Fruit fly (Drosophila melanogaster): ENCODE measurements around the gene CG42717.
A peak's percentile ranks its signal among the peaks of the same experiment; 100 is the strongest.

The CG42717 gene

DNA sequence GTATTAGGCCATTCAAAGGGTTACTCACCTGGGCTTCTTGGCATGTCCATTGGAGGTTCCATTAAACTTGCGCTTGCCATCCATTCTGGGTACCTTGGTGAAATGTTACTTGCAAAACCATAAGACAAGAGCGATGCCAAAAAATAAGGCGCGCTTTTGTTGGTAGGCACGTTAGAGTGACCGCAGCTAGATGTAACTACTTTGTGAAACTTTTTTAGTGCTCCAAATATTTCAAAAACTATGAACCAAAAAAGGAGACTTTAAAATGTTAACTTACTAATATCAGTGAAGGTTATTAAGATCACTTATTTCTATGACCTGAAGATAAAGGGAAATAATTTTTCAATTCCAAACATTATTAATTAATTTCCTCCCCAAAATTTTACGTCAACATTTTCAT lies 45.4 kb downstream of the CG42717 start, which contains the start of gene PolD1:
Gene PolD1, minus strand, starts transcription at position 181 of the 400 bp plus-strand sequence.
- no peak for TF ChIP-seq toe (GFP tag; optimal IDR thresholded peaks at IDR 0.05)
- no peak for TF ChIP-seq pad (GFP tag; optimal IDR thresholded peaks at IDR 0.05)
- TF ChIP-seq CG12768 (GFP tag; optimal IDR thresholded peaks at IDR 0.05) = no peak
- TF ChIP-seq CG11617 (GFP tag; optimal IDR thresholded peaks at IDR 0.05) = no peak
- TF ChIP-seq ovo (GFP tag; optimal IDR thresholded peaks at IDR 0.05) = no peak

DNA sequence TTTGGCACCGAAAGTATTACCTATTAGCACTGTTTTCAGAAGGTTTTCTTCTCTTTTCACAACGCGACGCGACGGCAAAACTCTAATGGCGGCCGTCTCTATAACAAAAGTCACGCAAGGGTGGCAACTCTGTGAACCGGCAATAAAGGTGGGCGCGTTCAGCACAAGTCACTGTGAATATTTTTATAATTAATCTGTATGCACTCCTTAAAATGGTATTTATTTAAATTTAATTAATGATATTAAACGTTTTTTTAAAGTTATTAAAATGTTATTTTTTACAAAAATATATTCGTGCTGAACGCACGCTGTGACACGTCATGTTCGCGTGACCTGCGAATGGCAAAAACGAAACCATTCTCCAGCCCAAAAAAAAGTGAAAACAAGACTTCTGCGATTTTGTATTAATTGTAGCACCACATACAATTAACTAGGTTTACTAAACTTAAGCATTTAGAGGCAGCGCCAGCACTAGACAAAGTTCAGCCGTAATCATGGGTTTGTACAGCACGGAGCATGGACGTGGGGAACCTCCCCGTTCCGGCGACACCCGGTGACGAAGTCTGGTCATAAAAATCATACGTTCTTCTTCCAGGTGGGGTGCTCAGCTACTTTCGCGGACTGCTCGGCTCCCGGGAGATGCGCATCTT lies 50.1 kb downstream of the CG42717 start, which contains the start of the genes brm and Arl1:
Gene brm, minus strand, starts transcription at position 87 of the 650 bp plus-strand sequence.
Gene Arl1, plus strand, starts transcription at position 353 of the 650 bp plus-strand sequence.
- peak; percentile 98 for TF ChIP-seq CG14711 (tag; optimal IDR thresholded peaks at IDR 0.05)
- TF ChIP-seq kay (GFP tag; ENCODE audit: borderline replicate concordance) = no peak
- TF ChIP-seq CG1620 (GFP tag; optimal IDR thresholded peaks at IDR 0.05) = peak; percentile 97
- TF ChIP-seq CG5204 (GFP tag; optimal IDR thresholded peaks at IDR 0.05) = peak; percentile 97
- TF ChIP-seq cic (GFP tag; optimal IDR thresholded peaks at IDR 0.05) = peak; percentile 93
- TF ChIP-seq Clk (GFP tag; optimal IDR thresholded peaks at IDR 0.05) = peak; percentile 99
- TF ChIP-seq CG11617 (GFP tag; optimal IDR thresholded peaks at IDR 0.05) = peak; percentile 99
- peak; percentile 93 for TF ChIP-seq tj (GFP tag; optimal IDR thresholded peaks at IDR 0.05)
- TF ChIP-seq Hr96 (GFP tag; optimal IDR thresholded peaks at IDR 0.05) = peak; percentile 95
- TF ChIP-seq cnc (optimal IDR thresholded peaks at IDR 0.05) = no peak
- peak; percentile 99 for TF ChIP-seq CG12768 (GFP tag; optimal IDR thresholded peaks at IDR 0.05)
- TF ChIP-seq CG7045 (GFP tag; optimal IDR thresholded peaks at IDR 0.05) = peak; percentile 99
- TF ChIP-seq bab1 (GFP tag; optimal IDR thresholded peaks at IDR 0.05) = peak; percentile 99
- peak; percentile 95 for TF ChIP-seq Mnt (GFP tag; optimal IDR thresholded peaks at IDR 0.05)
- peak; percentile 98 for TF ChIP-seq ovo (GFP tag; optimal IDR thresholded peaks at IDR 0.05)
- TF ChIP-seq CG7101 (tag; optimal IDR thresholded peaks at IDR 0.05) = peak; percentile 99
- peak; percentile 99 for TF ChIP-seq toe (GFP tag; optimal IDR thresholded peaks at IDR 0.05)
- TF ChIP-seq Crg-1 (GFP tag; optimal IDR thresholded peaks at IDR 0.05) = peak; percentile 97
- TF ChIP-seq pad (GFP tag; optimal IDR thresholded peaks at IDR 0.05) = peak; percentile 95
- peak; percentile 98 for TF ChIP-seq CG33017 (tag; optimal IDR thresholded peaks at IDR 0.05)
